Worm (Caenorhabditis elegans) whole organism, mixed stage, embryonic: ENCODE results near the gene C52E4.12.
A peak's percentile ranks its signal among the peaks of the same experiment; 100 is the strongest.

Experiments used
- M03D4.4 ChIP-seq: sonication (generic microtip); optimal IDR thresholded peaks from 2 replicates; lab custom pipeline; 2017; ENCODE audit warnings: mild to moderate bottlenecking, missing genetic modification characterization, missing compliant biosample characterization
- blmp-1 ChIP-seq: fragments of 150-350 bp; optimal IDR thresholded peaks from 2 replicates; lab custom pipeline; 2014; ENCODE audit warnings: missing biosample characterization, missing genetic modification characterization
- ceh-39 ChIP-seq: fragments of 150-350 bp; optimal IDR thresholded peaks from 2 replicates; lab custom pipeline; 2014; ENCODE audit warnings: missing biosample characterization, missing genetic modification characterization
- ceh-43 ChIP-seq: fragments of 200-800 bp; sonication (Bioruptor generic); optimal IDR thresholded peaks from 2 replicates; lab custom pipeline; 2018; ENCODE audit warnings: mild to moderate bottlenecking, missing genetic modification characterization, moderate library complexity, missing compliant biosample characterization
- ceh-83 ChIP-seq: fragments of 200-800 bp; sonication (Bioruptor generic); optimal IDR thresholded peaks from 2 replicates; lab custom pipeline; 2018; ENCODE audit warnings: mild to moderate bottlenecking, missing genetic modification characterization, missing compliant biosample characterization
- ces-1 ChIP-seq: fragments of 150-350 bp; optimal IDR thresholded peaks from 2 replicates; lab custom pipeline; 2014; ENCODE audit warnings: missing biosample characterization, missing genetic modification reagents, missing genetic modification characterization
- cnd-1 ChIP-seq: fragments of 200-800 bp; sonication (Bioruptor generic); optimal IDR thresholded peaks from 2 replicates; lab custom pipeline; 2018; ENCODE audit warnings: mild to moderate bottlenecking, missing genetic modification characterization, missing compliant biosample characterization
- drap-1 ChIP-seq: fragments of 200-800 bp; sonication (Bioruptor generic); optimal IDR thresholded peaks from 3 replicates; lab custom pipeline; 2018; ENCODE audit warnings: mild to moderate bottlenecking, missing genetic modification characterization, missing compliant biosample characterization
- elt-1 ChIP-seq: sonication (generic microtip); optimal IDR thresholded peaks from 2 replicates; lab custom pipeline; 2017; ENCODE audit warnings: missing genetic modification characterization, mild to moderate bottlenecking, missing compliant biosample characterization, antibody characterized with exemption, moderate library complexity, borderline replicate concordance; ENCODE audit not compliant: insufficient read depth
- elt-3 ChIP-seq: fragments of 150-350 bp; optimal IDR thresholded peaks from 2 replicates; lab custom pipeline; 2014; ENCODE audit warnings: missing biosample characterization, missing genetic modification characterization
- flh-1 ChIP-seq: fragments of 200-800 bp; sonication (Bioruptor generic); optimal IDR thresholded peaks from 2 replicates; lab custom pipeline; 2018; ENCODE audit warnings: mild to moderate bottlenecking, missing genetic modification characterization, moderate library complexity, missing compliant biosample characterization
- ham-2 ChIP-seq: fragments of 200-800 bp; sonication (Bioruptor generic); optimal IDR thresholded peaks from 2 replicates; lab custom pipeline; 2018; ENCODE audit warnings: mild to moderate bottlenecking, missing genetic modification characterization, missing compliant biosample characterization
- hlh-1 ChIP-seq: fragments of 150-350 bp; optimal IDR thresholded peaks from 2 replicates; lab custom pipeline; 2014; ENCODE audit warnings: missing biosample characterization, missing genetic modification reagents, missing genetic modification characterization
- lin-13 ChIP-seq: fragments of 150-350 bp; optimal IDR thresholded peaks from 2 replicates; lab custom pipeline; 2014; ENCODE audit warnings: missing biosample characterization, missing genetic modification characterization
- lin-32 ChIP-seq: fragments of 200-800 bp; sonication (Bioruptor generic); optimal IDR thresholded peaks from 2 replicates; lab custom pipeline; 2018; ENCODE audit warnings: mild to moderate bottlenecking, missing genetic modification characterization, missing compliant biosample characterization
- mep-1 ChIP-seq: fragments of 150-350 bp; optimal IDR thresholded peaks from 2 replicates; lab custom pipeline; 2017; ENCODE audit warnings: missing biosample characterization, missing genetic modification reagents, missing genetic modification characterization, inconsistent platforms
- mls-2 ChIP-seq: sonication (generic microtip); optimal IDR thresholded peaks from 2 replicates; lab custom pipeline; 2016; ENCODE audit warnings: mild to moderate bottlenecking, missing genetic modification characterization, moderate library complexity, missing compliant biosample characterization
- nhr-2 ChIP-seq: fragments of 150-350 bp; optimal IDR thresholded peaks from 2 replicates; lab custom pipeline; 2014; ENCODE audit warnings: missing biosample characterization, missing genetic modification characterization
- nhr-28 ChIP-seq: fragments of 150-350 bp; optimal IDR thresholded peaks from 2 replicates; lab custom pipeline; 2014; ENCODE audit warnings: missing biosample characterization, missing genetic modification characterization
- pha-4 ChIP-seq: fragments of 150-350 bp; optimal IDR thresholded peaks from 2 replicates; lab custom pipeline; 2018; ENCODE audit warnings: missing biosample characterization, missing genetic modification reagents, missing genetic modification characterization
- sem-2 ChIP-seq: fragments of 200-800 bp; sonication (Bioruptor generic); optimal IDR thresholded peaks from 2 replicates; lab custom pipeline; 2018; ENCODE audit warnings: mild to moderate bottlenecking, missing genetic modification characterization, missing compliant biosample characterization
- snpc-4 ChIP-seq: fragments of 150-350 bp; optimal IDR thresholded peaks from 2 replicates; lab custom pipeline; 2014; ENCODE audit warnings: missing biosample characterization, missing genetic modification characterization
- sptf-1 ChIP-seq: sonication (generic microtip); optimal IDR thresholded peaks from 2 replicates; lab custom pipeline; 2017; ENCODE audit warnings: mild to moderate bottlenecking, missing genetic modification characterization, moderate library complexity, missing compliant biosample characterization
- tbx-8 ChIP-seq: fragments of 200-800 bp; sonication (Bioruptor generic); optimal IDR thresholded peaks from 2 replicates; lab custom pipeline; 2018; ENCODE audit warnings: mild to moderate bottlenecking, missing genetic modification characterization, moderate library complexity, missing compliant biosample characterization
- unc-120 ChIP-seq: sonication (generic microtip); optimal IDR thresholded peaks from 2 replicates; lab custom pipeline; 2017; ENCODE audit warnings: missing genetic modification characterization, missing compliant biosample characterization; ENCODE audit not compliant: poor library complexity, severe bottlenecking
- unc-39 ChIP-seq: fragments of 150-350 bp; optimal IDR thresholded peaks from 2 replicates; lab custom pipeline; 2014; ENCODE audit warnings: missing biosample characterization, missing genetic modification characterization
- unc-62 ChIP-seq: fragments of 150-350 bp; optimal IDR thresholded peaks from 2 replicates; lab custom pipeline; 2014; ENCODE audit warnings: missing biosample characterization, missing genetic modification reagents, missing genetic modification characterization
- zip-8 ChIP-seq: fragments of 150-350 bp; optimal IDR thresholded peaks from 2 replicates; lab custom pipeline; 2014; ENCODE audit warnings: missing biosample characterization, missing genetic modification characterization
- ztf-11 ChIP-seq: fragments of 150-350 bp; optimal IDR thresholded peaks from 2 replicates; lab custom pipeline; 2014; ENCODE audit warnings: missing biosample characterization, missing genetic modification characterization

Gene C52E4.12

ce11 chrV:12032060-12032459 is 36.1 kb downstream of the C52E4.12 start, which contains the start of gene pkc-1:
TSS of gene pkc-1 (minus strand) at chrV:12032160.
- no peak for TF ChIP-seq snpc-4 (tag; lab: Kevin White, UChicago)
- no peak for TF ChIP-seq nhr-28
- no peak for TF ChIP-seq pha-4 (tag; lab: Kevin White, UChicago)
- no peak for TF ChIP-seq ceh-83
- no peak for TF ChIP-seq hlh-1 (tag; lab: Kevin White, UChicago)
- TF ChIP-seq ces-1, result no peak
- no peak for TF ChIP-seq lin-13 (tag; lab: Kevin White, UChicago)
- TF ChIP-seq cnd-1, result no peak
- TF ChIP-seq ceh-39 (tag; lab: Kevin White, UChicago), result no peak
- TF ChIP-seq elt-1 (tag; lab: Kevin White, UChicago), result no peak
- no peak for TF ChIP-seq nhr-2
- TF ChIP-seq mls-2 (tag; lab: Kevin White, UChicago), result no peak
- TF ChIP-seq, all 35 proteins: peak for 0

ce11 chrV:12033841-12034240 is 37.9 kb downstream of the C52E4.12 start:
- no peak for TF ChIP-seq unc-62 (GFP tag; lab: Kevin White, UChicago)
- TF ChIP-seq ceh-83, result no peak
- peak; percentile 73 for TF ChIP-seq ces-1

- TF ChIP-seq ces-1 (peak; percentile 67), lin-32 (GFP tag; lab: Kevin White, UChicago) (no peak)
These were observed 40.2 kb downstream of the C52E4.12 start for ce11 chrV:12036129-12036528.

ce11 chrV:12037889-12038288 is 41.9 kb downstream of the C52E4.12 start:
- TF ChIP-seq mep-1 (tag; lab: Kevin White, UChicago), result no peak
- no peak for TF ChIP-seq M03D4.4 (tag; lab: Kevin White, UChicago)
- TF ChIP-seq zip-8, result no peak
- no peak for TF ChIP-seq nhr-2
- no peak for TF ChIP-seq snpc-4 (tag; lab: Kevin White, UChicago)
- TF ChIP-seq hlh-1 (tag; lab: Kevin White, UChicago), result no peak
- no peak for TF ChIP-seq sptf-1 (tag; lab: Kevin White, UChicago)
- TF ChIP-seq ceh-83, result no peak
- TF ChIP-seq unc-39, result no peak
- no peak for TF ChIP-seq drap-1 (GFP tag; lab: Kevin White, UChicago)
- TF ChIP-seq flh-1 (GFP tag; lab: Kevin White, UChicago), result no peak
- TF ChIP-seq lin-32 (GFP tag; lab: Kevin White, UChicago), result no peak

- TF ChIP-seq snpc-4 (tag; lab: Kevin White, UChicago), result no peak
- no peak for TF ChIP-seq ceh-43 (GFP tag; lab: Kevin White, UChicago)
- TF ChIP-seq ceh-83, result peak; percentile 76
- TF ChIP-seq elt-1 (tag; lab: Kevin White, UChicago), result no peak
- no peak for TF ChIP-seq tbx-8 (GFP tag; lab: Kevin White, UChicago)
- TF ChIP-seq unc-120 (tag; lab: Kevin White, UChicago), result no peak
- no peak for TF ChIP-seq elt-3 (tag; lab: Kevin White, UChicago)
- TF ChIP-seq ham-2, result no peak
- TF ChIP-seq cnd-1, result no peak
- no peak for TF ChIP-seq ces-1
- TF ChIP-seq blmp-1 (tag; lab: Kevin White, UChicago), result no peak
- TF ChIP-seq sem-2 (GFP tag; lab: Kevin White, UChicago), result peak; percentile 10
- no peak for TF ChIP-seq unc-62 (GFP tag; lab: Kevin White, UChicago)
- TF ChIP-seq unc-39, result no peak
- TF ChIP-seq, all 35 proteins: peak for 2
These were observed 42.4 kb downstream of the C52E4.12 start for ce11 chrV:12038317-12038716.

- peak; percentile 70 for TF ChIP-seq ham-2
- TF ChIP-seq hlh-1 (tag; lab: Kevin White, UChicago), result no peak
- peak; percentile 34 for TF ChIP-seq unc-120 (tag; lab: Kevin White, UChicago)
- no peak for TF ChIP-seq lin-13 (tag; lab: Kevin White, UChicago)
- TF ChIP-seq ztf-11 (tag; lab: Kevin White, UChicago), result no peak
- TF ChIP-seq mep-1 (tag; lab: Kevin White, UChicago), result no peak
- peak; percentile 12 for TF ChIP-seq M03D4.4 (tag; lab: Kevin White, UChicago)
- no peak for TF ChIP-seq nhr-2
- TF ChIP-seq blmp-1 (tag; lab: Kevin White, UChicago), result no peak
- peak; percentile 50 for TF ChIP-seq mls-2 (tag; lab: Kevin White, UChicago)
- peak; percentile 35 for TF ChIP-seq pha-4 (tag; lab: Kevin White, UChicago)
These were observed 42.8 kb downstream of the C52E4.12 start for ce11 chrV:12038783-12039182.
